Worm (Caenorhabditis elegans) whole organism, L2 larva: Measurements from ENCODE around the gene ule-2.

Experiments
- C34F6.9 ChIP-seq: fragments of 150-350 bp; optimal IDR thresholded peaks from 2 replicates; lab custom pipeline; 2014; ENCODE audit warnings: missing biosample characterization, missing genetic modification characterization
- R02D3.7 ChIP-seq: fragments of 150-350 bp; optimal IDR thresholded peaks from 2 replicates; lab custom pipeline; 2014; ENCODE audit warnings: missing biosample characterization, missing genetic modification characterization
- Y55F3AM.14 ChIP-seq: fragments of 200-800 bp; sonication (Bioruptor generic); optimal IDR thresholded peaks from 2 replicates; lab custom pipeline; 2018; ENCODE audit warnings: mild to moderate bottlenecking, missing genetic modification characterization, missing compliant biosample characterization
- ZK546.5 ChIP-seq: sonication (generic microtip); optimal IDR thresholded peaks from 2 replicates; lab custom pipeline; 2017; ENCODE audit warnings: missing biosample characterization, missing genetic modification characterization
- alr-1 ChIP-seq: fragments of 150-350 bp; optimal IDR thresholded peaks from 2 replicates; lab custom pipeline; 2014; ENCODE audit warnings: missing biosample characterization, missing genetic modification characterization
- aly-2 ChIP-seq: fragments of 150-350 bp; optimal IDR thresholded peaks from 2 replicates; lab custom pipeline; 2014; ENCODE audit warnings: missing biosample characterization, missing genetic modification characterization
- ama-1 ChIP-seq: fragments of 150-350 bp; optimal IDR thresholded peaks from 2 replicates; lab custom pipeline; 2018; ENCODE audit warnings: inconsistent platforms
- blmp-1 ChIP-seq: sonication (generic microtip); optimal IDR thresholded peaks from 2 replicates; lab custom pipeline; 2017; ENCODE audit warnings: missing genetic modification characterization, mild to moderate bottlenecking, missing compliant biosample characterization, antibody characterized with exemption, moderate library complexity; ENCODE audit not compliant: insufficient read depth
- ceh-16 ChIP-seq: fragments of 150-350 bp; optimal IDR thresholded peaks from 2 replicates; lab custom pipeline; 2014; ENCODE audit warnings: missing biosample characterization, missing genetic modification characterization
- crh-2 ChIP-seq: sonication (generic microtip); optimal IDR thresholded peaks from 2 replicates; lab custom pipeline; 2017; ENCODE audit warnings: missing biosample characterization, missing genetic modification characterization
- dmd-4 ChIP-seq: sonication (generic microtip); optimal IDR thresholded peaks from 2 replicates; lab custom pipeline; 2017; ENCODE audit warnings: missing biosample characterization, missing genetic modification characterization
- egl-27 ChIP-seq: sonication (generic microtip); optimal IDR thresholded peaks from 3 replicates; lab custom pipeline; 2017; ENCODE audit warnings: missing biosample characterization, missing genetic modification reagents, missing genetic modification characterization
- elt-1 ChIP-seq: fragments of 150-350 bp; optimal IDR thresholded peaks from 2 replicates; lab custom pipeline; 2014; ENCODE audit warnings: missing biosample characterization, missing genetic modification characterization
- elt-3 ChIP-seq: sonication (generic microtip); optimal IDR thresholded peaks from 2 replicates; lab custom pipeline; 2017; ENCODE audit warnings: missing biosample characterization, missing genetic modification characterization
- fos-1 ChIP-seq: fragments of 150-350 bp; optimal IDR thresholded peaks from 2 replicates; lab custom pipeline; 2014; ENCODE audit warnings: missing biosample characterization, missing genetic modification characterization
- gmeb-1 ChIP-seq: fragments of 150-350 bp; optimal IDR thresholded peaks from 2 replicates; lab custom pipeline; 2014; ENCODE audit warnings: missing biosample characterization, missing genetic modification characterization
- lin-13 ChIP-seq: fragments of 150-350 bp; optimal IDR thresholded peaks from 2 replicates; lab custom pipeline; 2014; ENCODE audit warnings: missing biosample characterization, missing genetic modification reagents, missing genetic modification characterization
- lin-39 ChIP-seq: fragments of 150-350 bp; optimal IDR thresholded peaks from 2 replicates; lab custom pipeline; 2014; ENCODE audit warnings: missing biosample characterization, missing genetic modification reagents, missing genetic modification characterization
- lsy-2 ChIP-seq, 2 experiments: fragments of 150-350 bp in 1 of 2; sonication (generic microtip) in 1 of 2; optimal IDR thresholded peaks; 2 replicates each; lab custom pipeline; 2014 to 2017; ENCODE audit warnings: missing biosample characterization in 2 of 2, missing genetic modification characterization in 2 of 2
- mab-5 ChIP-seq: fragments of 150-350 bp; optimal IDR thresholded peaks from 2 replicates; lab custom pipeline; 2014; ENCODE audit warnings: missing biosample characterization, missing genetic modification characterization
- mbf-1 ChIP-seq: sonication (generic microtip); optimal IDR thresholded peaks from 2 replicates; lab custom pipeline; 2017; ENCODE audit warnings: missing biosample characterization, missing genetic modification characterization
- mdl-1 ChIP-seq, 2 experiments: fragments of 150-350 bp in 1 of 2; sonication (generic microtip) in 1 of 2; optimal IDR thresholded peaks; 2 replicates each; lab custom pipeline; 2017; ENCODE audit warnings: missing biosample characterization in 2 of 2, missing genetic modification characterization in 2 of 2
- nhr-12 ChIP-seq: fragments of 150-350 bp; optimal IDR thresholded peaks from 2 replicates; lab custom pipeline; 2014; ENCODE audit warnings: missing biosample characterization, missing genetic modification characterization
- nhr-129 ChIP-seq: fragments of 150-350 bp; optimal IDR thresholded peaks from 2 replicates; lab custom pipeline; 2014; ENCODE audit warnings: missing biosample characterization, missing genetic modification characterization
- nhr-21 ChIP-seq: fragments of 150-350 bp; optimal IDR thresholded peaks from 2 replicates; lab custom pipeline; 2014; ENCODE audit warnings: missing biosample characterization, missing genetic modification characterization
- nhr-25 ChIP-seq: fragments of 150-350 bp; sonication (generic microtip); optimal IDR thresholded peaks from 3 replicates; lab custom pipeline; 2014; ENCODE audit warnings: missing biosample characterization, missing genetic modification characterization
- nhr-77 ChIP-seq: fragments of 150-350 bp; optimal IDR thresholded peaks from 2 replicates; lab custom pipeline; 2014; ENCODE audit warnings: missing biosample characterization, missing genetic modification characterization
- peb-1 ChIP-seq: fragments of 150-350 bp; optimal IDR thresholded peaks from 2 replicates; lab custom pipeline; 2014; ENCODE audit warnings: missing biosample characterization, missing genetic modification characterization
- skn-1 ChIP-seq: sonication (generic microtip); optimal IDR thresholded peaks from 2 replicates; lab custom pipeline; 2017; ENCODE audit warnings: missing biosample characterization, missing genetic modification characterization
- sma-3 ChIP-seq: sonication (generic microtip); optimal IDR thresholded peaks from 2 replicates; lab custom pipeline; 2016; ENCODE audit warnings: missing genetic modification reagents, missing genetic modification characterization, missing compliant biosample characterization
- sma-9 ChIP-seq, 2 experiments: fragments of 150-350 bp in 1 of 2; sonication (generic microtip) in 1 of 2; optimal IDR thresholded peaks; 2 replicates each; lab custom pipeline; 2014 to 2016; ENCODE audit warnings: missing genetic modification characterization in 2 of 2, mild to moderate bottlenecking in 1 of 2, missing biosample characterization in 1 of 2, missing compliant biosample characterization in 1 of 2, missing genetic modification reagents in 1 of 2, moderate library complexity in 1 of 2
- snpc-4 ChIP-seq: fragments of 150-350 bp; optimal IDR thresholded peaks from 2 replicates; lab custom pipeline; 2014; ENCODE audit warnings: missing biosample characterization, missing genetic modification characterization
- unc-39 ChIP-seq: fragments of 150-350 bp; optimal IDR thresholded peaks from 2 replicates; lab custom pipeline; 2014; ENCODE audit warnings: missing biosample characterization, missing genetic modification characterization
- unc-55 ChIP-seq: fragments of 150-350 bp; sonication (generic microtip); optimal IDR thresholded peaks from 3 replicates; lab custom pipeline; 2014; ENCODE audit warnings: missing biosample characterization, missing genetic modification reagents, missing genetic modification characterization
- unc-62 ChIP-seq: fragments of 150-350 bp; optimal IDR thresholded peaks from 2 replicates; lab custom pipeline; 2014; ENCODE audit warnings: missing biosample characterization, missing genetic modification reagents, missing genetic modification characterization
- ztf-1 ChIP-seq: fragments of 200-800 bp; sonication (Bioruptor generic); conservative IDR thresholded peaks from 2 replicates; pipeline ENCODE4 v1.3.6; 2022; ENCODE audit warnings: missing genetic modification characterization, missing compliant biosample characterization
- ztf-11 ChIP-seq: sonication (generic microtip); optimal IDR thresholded peaks from 2 replicates; lab custom pipeline; 2017; ENCODE audit warnings: missing biosample characterization, missing genetic modification characterization
- ztf-4 ChIP-seq: fragments of 150-350 bp; optimal IDR thresholded peaks from 2 replicates; lab custom pipeline; 2014; ENCODE audit warnings: missing biosample characterization, missing genetic modification characterization

ule-2 gene

ce11 chrIV:14656573-14657129, 21.7 kb downstream of the ule-2 start, which contains the start of gene Y57G11C.33:
Gene Y57G11C.33, plus strand, starts transcription at chrIV:14657079.
- TF ChIP-seq elt-3 (tag; lab: Kevin White, UChicago) = no peak
- no peak for TF ChIP-seq blmp-1
- no peak for TF ChIP-seq skn-1 (tag; lab: Kevin White, UChicago)
- no peak for TF ChIP-seq ZK546.5
- TF ChIP-seq lsy-2 (tag; optimal IDR thresholded peaks at IDR 0.05; lab: Kevin White, UChicago) = peak; percentile 64 to 94
- TF ChIP-seq nhr-129 (tag; lab: Kevin White, UChicago) = peak; percentile 63
- no peak for TF ChIP-seq sma-9 (GFP tag; optimal IDR thresholded peaks at IDR 0.05; lab: Kevin White, UChicago)
- TF ChIP-seq sma-9 (tag; optimal IDR thresholded peaks at IDR 0.05; lab: Kevin White, UChicago) = no peak
- TF ChIP-seq mbf-1 (tag; lab: Kevin White, UChicago) = no peak
- no peak for TF ChIP-seq egl-27
- TF ChIP-seq C34F6.9 (tag; lab: Kevin White, UChicago) = peak; percentile 44
- no peak for TF ChIP-seq mdl-1 (tag; optimal IDR thresholded peaks at IDR 0.05; lab: Kevin White, UChicago)
- no peak for TF ChIP-seq aly-2
- TF ChIP-seq unc-62 (GFP tag; lab: Kevin White, UChicago) = no peak
- no peak for TF ChIP-seq sma-3
- peak; percentile 32 for TF ChIP-seq unc-55
- TF ChIP-seq lin-39 (tag; lab: Kevin White, UChicago) = no peak
- no peak for TF ChIP-seq crh-2 (tag; lab: Kevin White, UChicago)
- no peak for TF ChIP-seq nhr-12 (tag; lab: Kevin White, UChicago)
- peak; percentile 37 for TF ChIP-seq gmeb-1 (tag; lab: Kevin White, UChicago)
- no peak for TF ChIP-seq dmd-4 (tag; lab: Kevin White, UChicago)

DNA sequence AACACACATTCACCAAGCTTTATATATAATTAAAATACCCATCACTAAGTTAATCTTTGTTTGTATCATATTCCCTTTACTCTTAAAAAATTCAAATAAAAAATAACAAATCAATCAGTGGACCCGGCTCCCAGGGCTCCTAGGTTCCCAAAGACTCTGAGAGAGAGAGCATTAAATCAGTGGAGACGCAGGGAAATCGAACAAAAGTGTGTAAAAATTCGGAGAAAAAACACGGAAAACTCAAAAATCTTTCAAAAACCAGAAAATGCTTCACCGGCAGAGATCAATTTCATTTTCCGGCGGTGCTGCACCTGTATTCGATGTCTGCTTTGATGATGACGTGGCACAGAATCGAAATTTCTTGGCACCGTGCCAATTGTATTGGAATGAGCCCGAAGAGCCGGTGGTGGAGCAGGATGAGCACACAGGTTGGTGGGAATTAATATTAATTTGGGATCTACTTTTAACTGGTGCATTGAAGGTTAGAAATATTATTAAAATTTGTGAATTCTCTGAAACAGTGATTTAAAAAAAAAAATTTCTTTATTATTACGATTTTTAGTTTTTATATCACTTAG, 23.2 kb downstream of the ule-2 start, which contains the start of gene anoh-2:
anoh-2 (plus strand) TSS at position 255 of the 578 bp plus-strand sequence.
- TF ChIP-seq elt-3 (tag; lab: Kevin White, UChicago) = no peak
- no peak for TF ChIP-seq alr-1 (tag; lab: Kevin White, UChicago)
- no peak for TF ChIP-seq ztf-11 (tag; lab: Kevin White, UChicago)
- TF ChIP-seq nhr-12 (tag; lab: Kevin White, UChicago) = no peak
- no peak for TF ChIP-seq ZK546.5

DNA sequence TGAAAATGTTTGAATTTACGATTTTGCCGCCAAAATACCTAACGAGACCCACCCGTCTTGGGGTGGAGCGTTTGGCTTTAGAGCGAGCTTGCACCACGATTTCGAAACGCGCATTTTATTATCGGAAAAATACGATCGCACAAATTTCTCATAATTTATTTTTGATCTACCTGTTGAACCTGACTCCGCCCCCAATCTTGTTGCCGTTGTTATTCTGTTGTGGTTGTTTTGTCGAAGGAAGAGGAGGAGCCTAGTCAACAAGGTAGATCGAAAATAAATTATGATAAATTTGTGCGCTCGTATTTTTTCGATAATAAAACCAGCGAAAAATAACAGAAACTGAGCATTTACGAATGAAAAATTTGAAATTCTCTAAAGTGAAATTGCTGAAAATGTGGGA, 24.0 kb downstream of the ule-2 start:
- TF ChIP-seq sma-9 (GFP tag; optimal IDR thresholded peaks at IDR 0.05; lab: Kevin White, UChicago) (no peak), sma-9 (tag; optimal IDR thresholded peaks at IDR 0.05; lab: Kevin White, UChicago) (no peak), mbf-1 (tag; lab: Kevin White, UChicago) (no peak), sma-3 (no peak), elt-1 (no peak), C34F6.9 (tag; lab: Kevin White, UChicago) (no peak), mdl-1 (tag; optimal IDR thresholded peaks at IDR 0.05; lab: Kevin White, UChicago) (no peak), unc-39 (tag; lab: Kevin White, UChicago) (no peak), ztf-11 (tag; lab: Kevin White, UChicago) (no peak), peb-1 (tag; lab: Kevin White, UChicago) (no peak), blmp-1 (no peak), lsy-2 (tag; optimal IDR thresholded peaks at IDR 0.05; lab: Kevin White, UChicago) (no peak), ztf-1 (GFP tag; lab: Robert Waterston, UW) (no peak), nhr-25 (tag; lab: Kevin White, UChicago) (no peak), nhr-21 (tag; lab: Kevin White, UChicago) (no peak), lin-13 (GFP tag; lab: Kevin White, UChicago) (no peak), gmeb-1 (tag; lab: Kevin White, UChicago) (no peak), R02D3.7 (tag; lab: Kevin White, UChicago) (no peak), nhr-77 (tag; lab: Kevin White, UChicago) (no peak)

ce11 chrIV:14661370-14661769, 26.4 kb downstream of the ule-2 start:
- TF ChIP-seq lsy-2 (tag; optimal IDR thresholded peaks at IDR 0.05; lab: Kevin White, UChicago) (no peak), C34F6.9 (tag; lab: Kevin White, UChicago) (peak; percentile 5), nhr-129 (tag; lab: Kevin White, UChicago) (peak; percentile 35)

- TF ChIP-seq nhr-21 (tag; lab: Kevin White, UChicago) (peak; percentile 65), nhr-25 (tag; lab: Kevin White, UChicago) (peak; percentile 86), sma-9 (GFP tag; optimal IDR thresholded peaks at IDR 0.05; lab: Kevin White, UChicago) (no peak), sma-9 (tag; optimal IDR thresholded peaks at IDR 0.05; lab: Kevin White, UChicago) (no peak), fos-1 (tag; lab: Kevin White, UChicago) (peak; percentile 26), ama-1 (no peak), ztf-1 (GFP tag; lab: Robert Waterston, UW) (no peak), lsy-2 (tag; optimal IDR thresholded peaks at IDR 0.05; lab: Kevin White, UChicago) (peak in 1 of 2 experiments; percentile 55), mab-5 (no peak), mdl-1 (tag; optimal IDR thresholded peaks at IDR 0.05; lab: Kevin White, UChicago) (no peak), C34F6.9 (tag; lab: Kevin White, UChicago) (peak; percentile 24), peb-1 (tag; lab: Kevin White, UChicago) (no peak), sma-3 (no peak), elt-3 (tag; lab: Kevin White, UChicago) (no peak), egl-27 (peak; percentile 26), mbf-1 (tag; lab: Kevin White, UChicago) (no peak), snpc-4 (tag; lab: Kevin White, UChicago) (no peak), unc-39 (tag; lab: Kevin White, UChicago) (no peak), dmd-4 (tag; lab: Kevin White, UChicago) (no peak), ztf-11 (tag; lab: Kevin White, UChicago) (no peak), ztf-4 (no peak), ceh-16 (tag; lab: Kevin White, UChicago) (peak; percentile 79), nhr-77 (tag; lab: Kevin White, UChicago) (no peak), crh-2 (tag; lab: Kevin White, UChicago) (no peak), Y55F3AM.14 (no peak), elt-1 (no peak), unc-62 (GFP tag; lab: Kevin White, UChicago) (no peak), nhr-129 (tag; lab: Kevin White, UChicago) (peak; percentile 85)
Measured at ce11 chrIV:14675789-14676188, 40.9 kb downstream of the ule-2 start.
